Worm (Caenorhabditis elegans): ENCODE measurements around the gene C06B3.16.

Gene C06B3.16

ce11 chrV:13909400-13909799 is 21.9 kb upstream of the C06B3.16 start, which contains the start of gene C06B3.7:
Gene C06B3.7, plus strand, starts transcription at chrV:13909686.
- TF ChIP-seq flt-1 (GFP tag; IDR thresholded peaks at IDR 0.05) (no peak), F13C5.2 (tag; optimal IDR thresholded peaks at IDR 0.05) (no peak), tbx-37 (GFP tag; conservative IDR thresholded peaks at IDR 0.05) (no peak), ceh-36 (tag; optimal IDR thresholded peaks at IDR 0.05) (no peak), hnd-1 (tag; optimal IDR thresholded peaks at IDR 0.05) (no peak), sea-1 (GFP tag; conservative IDR thresholded peaks at IDR 0.05) (no peak), aly-1 (tag; optimal IDR thresholded peaks at IDR 0.05) (no peak), tra-4 (tag; optimal IDR thresholded peaks at IDR 0.05) (no peak), scrt-1 (GFP tag; IDR thresholded peaks at IDR 0.05) (no peak), ama-1 (optimal IDR thresholded peaks at IDR 0.05) (no peak), tbx-11 (GFP tag; IDR thresholded peaks at IDR 0.05) (no peak), ceh-13 (GFP tag; optimal IDR thresholded peaks at IDR 0.05) (no peak)

- TF ChIP-seq ama-1 (optimal IDR thresholded peaks at IDR 0.05) (no peak), ceh-13 (GFP tag; optimal IDR thresholded peaks at IDR 0.05) (no peak), hmg-4 (GFP tag; optimal IDR thresholded peaks at IDR 0.05) (no peak), ceh-36 (tag; optimal IDR thresholded peaks at IDR 0.05) (no peak), tbx-37 (GFP tag; conservative IDR thresholded peaks at IDR 0.05) (no peak)
These were observed 15.9 kb upstream of the C06B3.16 start, which contains the start of gene gcy-32 for ce11 chrV:13915390-13915789. Gene gcy-32, minus strand, starts transcription at chrV:13915490.

ce11 chrV:13916196-13916595 is 15.1 kb upstream of the C06B3.16 start, which contains the start of gene str-252:
Gene str-252, plus strand, starts transcription at chrV:13916496.
- no peak for TF ChIP-seq hmg-4 (GFP tag; optimal IDR thresholded peaks at IDR 0.05)
- TF ChIP-seq B0310.2 (tag; optimal IDR thresholded peaks at IDR 0.05): no peak
- no peak for TF ChIP-seq scrt-1 (GFP tag; IDR thresholded peaks at IDR 0.05)
- TF ChIP-seq ceh-13 (GFP tag; optimal IDR thresholded peaks at IDR 0.05): no peak
- TF ChIP-seq tbx-11 (GFP tag; IDR thresholded peaks at IDR 0.05): no peak
- no peak for TF ChIP-seq sea-1 (GFP tag; conservative IDR thresholded peaks at IDR 0.05)
- TF ChIP-seq F13C5.2 (tag; optimal IDR thresholded peaks at IDR 0.05): no peak
- no peak for TF ChIP-seq ama-1 (optimal IDR thresholded peaks at IDR 0.05)
- TF ChIP-seq ceh-36 (tag; optimal IDR thresholded peaks at IDR 0.05): no peak

- TF ChIP-seq scrt-1 (GFP tag; IDR thresholded peaks at IDR 0.05) (no peak), tbx-11 (GFP tag; IDR thresholded peaks at IDR 0.05) (no peak)
These were observed 13.0 kb upstream of the C06B3.16 start, which contains the start of gene str-250 for ce11 chrV:13918341-13918740. Gene str-250, plus strand, starts transcription at chrV:13918641.

ce11 chrV:13920730-13921129 is 10.6 kb upstream of the C06B3.16 start, which contains the start of gene srx-42:
Gene srx-42, plus strand, starts transcription at chrV:13921030.
- no peak for TF ChIP-seq hmg-4 (GFP tag; optimal IDR thresholded peaks at IDR 0.05)
- no peak for TF ChIP-seq flt-1 (GFP tag; IDR thresholded peaks at IDR 0.05)
- TF ChIP-seq tbx-37 (GFP tag; conservative IDR thresholded peaks at IDR 0.05): no peak
- no peak for TF ChIP-seq hmbx-1 (tag; optimal IDR thresholded peaks at IDR 0.05)
- no peak for TF ChIP-seq tbx-11 (GFP tag; IDR thresholded peaks at IDR 0.05)
- TF ChIP-seq F13C5.2 (tag; optimal IDR thresholded peaks at IDR 0.05): no peak
- no peak for TF ChIP-seq ets-7 (tag; optimal IDR thresholded peaks at IDR 0.05)
- TF ChIP-seq tra-4 (tag; optimal IDR thresholded peaks at IDR 0.05): no peak
- TF ChIP-seq ceh-13 (GFP tag; optimal IDR thresholded peaks at IDR 0.05): no peak
- no peak for TF ChIP-seq scrt-1 (GFP tag; IDR thresholded peaks at IDR 0.05)
- no peak for TF ChIP-seq ama-1 (optimal IDR thresholded peaks at IDR 0.05)
- TF ChIP-seq ceh-36 (tag; optimal IDR thresholded peaks at IDR 0.05): no peak
- TF ChIP-seq sea-1 (GFP tag; conservative IDR thresholded peaks at IDR 0.05): no peak
- no peak for TF ChIP-seq hnd-1 (tag; optimal IDR thresholded peaks at IDR 0.05)
- TF ChIP-seq pes-1 (GFP tag; IDR thresholded peaks at IDR 0.05): no peak
- TF ChIP-seq aly-1 (tag; optimal IDR thresholded peaks at IDR 0.05): no peak
- TF ChIP-seq B0310.2 (tag; optimal IDR thresholded peaks at IDR 0.05): no peak

ce11 chrV:13923851-13924250 is 7.5 kb upstream of the C06B3.16 start, which contains the start of gene srxa-11:
Gene srxa-11, plus strand, starts transcription at chrV:13924151.
- TF ChIP-seq tra-4 (tag; optimal IDR thresholded peaks at IDR 0.05) (no peak), sea-1 (GFP tag; conservative IDR thresholded peaks at IDR 0.05) (no peak), hnd-1 (tag; optimal IDR thresholded peaks at IDR 0.05) (no peak), hmg-4 (GFP tag; optimal IDR thresholded peaks at IDR 0.05) (no peak), flt-1 (GFP tag; IDR thresholded peaks at IDR 0.05) (no peak), aly-1 (tag; optimal IDR thresholded peaks at IDR 0.05) (no peak), tbx-37 (GFP tag; conservative IDR thresholded peaks at IDR 0.05) (no peak), ets-7 (tag; optimal IDR thresholded peaks at IDR 0.05) (no peak), pes-1 (GFP tag; IDR thresholded peaks at IDR 0.05) (no peak), B0310.2 (tag; optimal IDR thresholded peaks at IDR 0.05) (no peak)

ce11 chrV:13926398-13926797 is 4.9 kb upstream of the C06B3.16 start, which contains the start of gene srxa-12:
Gene srxa-12, plus strand, starts transcription at chrV:13926698.
- TF ChIP-seq tra-4 (tag; optimal IDR thresholded peaks at IDR 0.05) (no peak), hmg-4 (GFP tag; optimal IDR thresholded peaks at IDR 0.05) (no peak), pes-1 (GFP tag; IDR thresholded peaks at IDR 0.05) (no peak), ets-7 (tag; optimal IDR thresholded peaks at IDR 0.05) (no peak), ceh-13 (GFP tag; optimal IDR thresholded peaks at IDR 0.05) (no peak), tbx-11 (GFP tag; IDR thresholded peaks at IDR 0.05) (no peak), hmbx-1 (tag; optimal IDR thresholded peaks at IDR 0.05) (no peak), aly-1 (tag; optimal IDR thresholded peaks at IDR 0.05) (no peak), ceh-36 (tag; optimal IDR thresholded peaks at IDR 0.05) (no peak), F13C5.2 (tag; optimal IDR thresholded peaks at IDR 0.05) (no peak), scrt-1 (GFP tag; IDR thresholded peaks at IDR 0.05) (no peak), tbx-37 (GFP tag; conservative IDR thresholded peaks at IDR 0.05) (no peak), hnd-1 (tag; optimal IDR thresholded peaks at IDR 0.05) (no peak)

- TF ChIP-seq aly-1 (tag; optimal IDR thresholded peaks at IDR 0.05) (no peak), hmg-4 (GFP tag; optimal IDR thresholded peaks at IDR 0.05) (no peak), hnd-1 (tag; optimal IDR thresholded peaks at IDR 0.05) (no peak), tbx-37 (GFP tag; conservative IDR thresholded peaks at IDR 0.05) (no peak)
These were observed 1.8 kb upstream of the C06B3.16 start, which contains the start of gene srxa-13 for ce11 chrV:13929503-13929902. Gene srxa-13, plus strand, starts transcription at chrV:13929803.

Measured in whole organism, early embryonic.